Worm (Caenorhabditis elegans): ENCODE measurements around the gene srh-257.

Gene srh-257

ce11 chrV:15398728-15399127, 8.3 kb upstream of the srh-257 start, which contains the start of gene fbxa-199:
fbxa-199 (minus strand) TSS chrV:15398828.
- TF ChIP-seq F13C5.2 (tag; optimal IDR thresholded peaks at IDR 0.05) (no peak), scrt-1 (GFP tag; IDR thresholded peaks at IDR 0.05) (no peak), tbx-37 (GFP tag; conservative IDR thresholded peaks at IDR 0.05) (no peak), hnd-1 (tag; optimal IDR thresholded peaks at IDR 0.05) (no peak), sea-1 (GFP tag; conservative IDR thresholded peaks at IDR 0.05) (no peak), hmg-4 (GFP tag; optimal IDR thresholded peaks at IDR 0.05) (no peak), aly-1 (tag; optimal IDR thresholded peaks at IDR 0.05) (no peak), ets-7 (tag; optimal IDR thresholded peaks at IDR 0.05) (no peak), ceh-13 (GFP tag; optimal IDR thresholded peaks at IDR 0.05) (no peak), pes-1 (GFP tag; IDR thresholded peaks at IDR 0.05) (no peak), ama-1 (optimal IDR thresholded peaks at IDR 0.05) (no peak), tra-4 (tag; optimal IDR thresholded peaks at IDR 0.05) (no peak), B0310.2 (tag; optimal IDR thresholded peaks at IDR 0.05) (no peak), hmbx-1 (tag; optimal IDR thresholded peaks at IDR 0.05) (no peak), flt-1 (GFP tag; IDR thresholded peaks at IDR 0.05) (no peak), tbx-11 (GFP tag; IDR thresholded peaks at IDR 0.05) (no peak), ceh-36 (tag; optimal IDR thresholded peaks at IDR 0.05) (no peak)

- TF ChIP-seq tbx-37 (GFP tag; conservative IDR thresholded peaks at IDR 0.05) (no peak), flt-1 (GFP tag; IDR thresholded peaks at IDR 0.05) (no peak), scrt-1 (GFP tag; IDR thresholded peaks at IDR 0.05) (no peak), F13C5.2 (tag; optimal IDR thresholded peaks at IDR 0.05) (no peak), hmbx-1 (tag; optimal IDR thresholded peaks at IDR 0.05) (no peak), ceh-13 (GFP tag; optimal IDR thresholded peaks at IDR 0.05) (no peak), pes-1 (GFP tag; IDR thresholded peaks at IDR 0.05) (no peak), hmg-4 (GFP tag; optimal IDR thresholded peaks at IDR 0.05) (no peak), tra-4 (tag; optimal IDR thresholded peaks at IDR 0.05) (no peak), B0310.2 (tag; optimal IDR thresholded peaks at IDR 0.05) (no peak), sea-1 (GFP tag; conservative IDR thresholded peaks at IDR 0.05) (no peak), hnd-1 (tag; optimal IDR thresholded peaks at IDR 0.05) (no peak), tbx-11 (GFP tag; IDR thresholded peaks at IDR 0.05) (no peak), aly-1 (tag; optimal IDR thresholded peaks at IDR 0.05) (no peak), ets-7 (tag; optimal IDR thresholded peaks at IDR 0.05) (no peak)
These were observed 7.2 kb upstream of the srh-257 start, which contains the start of the genes T06E6.15 and sri-7 for ce11 chrV:15399691-15400377. T06E6.15 (minus strand) TSS chrV:15399791. sri-7 (plus strand) TSS chrV:15400327.

ce11 chrV:15401856-15402314, 5.1 kb upstream of the srh-257 start, which contains the start of gene fbxa-135:
fbxa-135 (plus strand) TSS chrV:15402264.
- TF ChIP-seq F13C5.2 (tag; optimal IDR thresholded peaks at IDR 0.05) (no peak), ceh-36 (tag; optimal IDR thresholded peaks at IDR 0.05) (no peak), pes-1 (GFP tag; IDR thresholded peaks at IDR 0.05) (no peak), B0310.2 (tag; optimal IDR thresholded peaks at IDR 0.05) (no peak), ama-1 (optimal IDR thresholded peaks at IDR 0.05) (no peak), hnd-1 (tag; optimal IDR thresholded peaks at IDR 0.05) (no peak), hmbx-1 (tag; optimal IDR thresholded peaks at IDR 0.05) (no peak), hmg-4 (GFP tag; optimal IDR thresholded peaks at IDR 0.05) (no peak), sea-1 (GFP tag; conservative IDR thresholded peaks at IDR 0.05) (no peak), ets-7 (tag; optimal IDR thresholded peaks at IDR 0.05) (no peak)

ce11 chrV:15404859-15405258, 2.2 kb upstream of the srh-257 start, which contains the start of gene srh-258:
srh-258 (plus strand) TSS chrV:15405159.
- TF ChIP-seq hmbx-1 (tag; optimal IDR thresholded peaks at IDR 0.05) (no peak), tbx-11 (GFP tag; IDR thresholded peaks at IDR 0.05) (no peak), sea-1 (GFP tag; conservative IDR thresholded peaks at IDR 0.05) (no peak), flt-1 (GFP tag; IDR thresholded peaks at IDR 0.05) (no peak), tra-4 (tag; optimal IDR thresholded peaks at IDR 0.05) (no peak), ets-7 (tag; optimal IDR thresholded peaks at IDR 0.05) (no peak), B0310.2 (tag; optimal IDR thresholded peaks at IDR 0.05) (no peak), hnd-1 (tag; optimal IDR thresholded peaks at IDR 0.05) (no peak), ceh-13 (GFP tag; optimal IDR thresholded peaks at IDR 0.05) (no peak), F13C5.2 (tag; optimal IDR thresholded peaks at IDR 0.05) (no peak), aly-1 (tag; optimal IDR thresholded peaks at IDR 0.05) (no peak), tbx-37 (GFP tag; conservative IDR thresholded peaks at IDR 0.05) (no peak), ceh-36 (tag; optimal IDR thresholded peaks at IDR 0.05) (no peak)

- TF ChIP-seq ets-7 (tag; optimal IDR thresholded peaks at IDR 0.05) (no peak), F13C5.2 (tag; optimal IDR thresholded peaks at IDR 0.05) (no peak), hmg-4 (GFP tag; optimal IDR thresholded peaks at IDR 0.05) (no peak), ama-1 (optimal IDR thresholded peaks at IDR 0.05) (no peak), flt-1 (GFP tag; IDR thresholded peaks at IDR 0.05) (no peak), hmbx-1 (tag; optimal IDR thresholded peaks at IDR 0.05) (no peak), tbx-37 (GFP tag; conservative IDR thresholded peaks at IDR 0.05) (no peak), ceh-13 (GFP tag; optimal IDR thresholded peaks at IDR 0.05) (no peak), ceh-36 (tag; optimal IDR thresholded peaks at IDR 0.05) (no peak), scrt-1 (GFP tag; IDR thresholded peaks at IDR 0.05) (no peak), pes-1 (GFP tag; IDR thresholded peaks at IDR 0.05) (no peak), tbx-11 (GFP tag; IDR thresholded peaks at IDR 0.05) (no peak), aly-1 (tag; optimal IDR thresholded peaks at IDR 0.05) (no peak), hnd-1 (tag; optimal IDR thresholded peaks at IDR 0.05) (no peak), B0310.2 (tag; optimal IDR thresholded peaks at IDR 0.05) (no peak)
These were observed 5.6 kb downstream of the srh-257 start, which contains the start of gene srbc-63 for ce11 chrV:15412625-15413024. srbc-63 (minus strand) TSS chrV:15412725.

ce11 chrV:15413847-15414246, 6.8 kb downstream of the srh-257 start, which contains the start of gene srh-264:
srh-264 (plus strand) TSS chrV:15414147.
- TF ChIP-seq pes-1 (GFP tag; IDR thresholded peaks at IDR 0.05) (no peak), tbx-11 (GFP tag; IDR thresholded peaks at IDR 0.05) (no peak), ceh-13 (GFP tag; optimal IDR thresholded peaks at IDR 0.05) (no peak), hmg-4 (GFP tag; optimal IDR thresholded peaks at IDR 0.05) (no peak), hmbx-1 (tag; optimal IDR thresholded peaks at IDR 0.05) (no peak), tra-4 (tag; optimal IDR thresholded peaks at IDR 0.05) (no peak), flt-1 (GFP tag; IDR thresholded peaks at IDR 0.05) (no peak), B0310.2 (tag; optimal IDR thresholded peaks at IDR 0.05) (no peak), F13C5.2 (tag; optimal IDR thresholded peaks at IDR 0.05) (no peak), sea-1 (GFP tag; conservative IDR thresholded peaks at IDR 0.05) (no peak), aly-1 (tag; optimal IDR thresholded peaks at IDR 0.05) (no peak), ets-7 (tag; optimal IDR thresholded peaks at IDR 0.05) (no peak)

All from whole organism, early embryonic.